Fruit fly (Drosophila melanogaster) whole organism, pupa: Measurements from ENCODE around the gene CG14245.

Experiments
- CG10348 ChIP-seq: fragments of 200-800 bp; sonication (Bioruptor generic); IDR thresholded peaks from 2 replicates; pipeline ENCODE4 v1.3.6; 2022; ENCODE audit warnings: missing biosample characterization, missing genetic modification characterization
- CG12605 ChIP-seq: fragments of 200-800 bp; sonication (Bioruptor generic); IDR thresholded peaks from 2 replicates; pipeline ENCODE4 v1.3.6; 2022; ENCODE audit warnings: missing biosample characterization, missing genetic modification characterization
- CG13204 ChIP-seq: fragments of 200-800 bp; sonication (Bioruptor generic); optimal IDR thresholded peaks from 2 replicates; lab custom pipeline; 2018; ENCODE audit warnings: missing biosample characterization, mild to moderate bottlenecking, missing genetic modification characterization, moderate library complexity
- CG14655 ChIP-seq: fragments of 200-800 bp; sonication (Bioruptor generic); optimal IDR thresholded peaks from 3 replicates; lab custom pipeline; 2017; ENCODE audit warnings: mild to moderate bottlenecking, missing biosample characterization, missing genetic modification reagents, missing genetic modification characterization
- CG15710 ChIP-seq: fragments of 200-800 bp; sonication (Bioruptor generic); optimal IDR thresholded peaks from 2 replicates; lab custom pipeline; 2018; ENCODE audit warnings: missing biosample characterization, mild to moderate bottlenecking, missing genetic modification characterization, moderate library complexity
- CG17806 ChIP-seq: fragments of 200-800 bp; sonication (Bioruptor generic); optimal IDR thresholded peaks from 2 replicates; lab custom pipeline; 2018; ENCODE audit warnings: missing biosample characterization, mild to moderate bottlenecking, missing genetic modification characterization, moderate library complexity
- CG32121 ChIP-seq: fragments of 200-800 bp; sonication (Bioruptor generic); IDR thresholded peaks from 2 replicates; pipeline ENCODE4 v1.3.6; 2022; ENCODE audit warnings: missing biosample characterization, missing genetic modification characterization
- CG34367 ChIP-seq: fragments of 200-800 bp; sonication (Bioruptor generic); optimal IDR thresholded peaks from 2 replicates; lab custom pipeline; 2018; ENCODE audit warnings: missing biosample characterization, mild to moderate bottlenecking, missing genetic modification characterization
- CG4496 ChIP-seq: fragments of 200-800 bp; sonication (Bioruptor generic); IDR thresholded peaks from 3 replicates; pipeline ENCODE4 v1.3.6; 2022; ENCODE audit warnings: missing biosample characterization, missing genetic modification characterization
- CG8159 ChIP-seq: fragments of 200-800 bp; sonication (Bioruptor generic); optimal IDR thresholded peaks from 3 replicates; lab custom pipeline; 2018; ENCODE audit warnings: missing biosample characterization, mild to moderate bottlenecking, missing genetic modification characterization, moderate library complexity
- CG8301 ChIP-seq: fragments of 200-800 bp; sonication (Bioruptor generic); optimal IDR thresholded peaks from 2 replicates; lab custom pipeline; 2018; ENCODE audit warnings: missing biosample characterization, mild to moderate bottlenecking, missing genetic modification characterization
- CG9948 ChIP-seq: fragments of 200-800 bp; sonication (Bioruptor generic); optimal IDR thresholded peaks from 2 replicates; lab custom pipeline; 2018; ENCODE audit warnings: missing biosample characterization, mild to moderate bottlenecking, missing genetic modification characterization, moderate library complexity
- D1 ChIP-seq: fragments of 200-800 bp; sonication (Bioruptor generic); optimal IDR thresholded peaks from 2 replicates; lab custom pipeline; 2018; ENCODE audit warnings: missing biosample characterization, mild to moderate bottlenecking, missing genetic modification characterization, moderate library complexity
- EcR ChIP-seq: fragments of 200-800 bp; sonication (Bioruptor generic); optimal IDR thresholded peaks from 3 replicates; lab custom pipeline; 2019; ENCODE audit warnings: missing biosample characterization, missing genetic modification characterization, mild to moderate bottlenecking, moderate library complexity, missing genetic modification reagents
- Ets98B ChIP-seq: fragments of 200-800 bp; sonication (Bioruptor generic); IDR thresholded peaks from 2 replicates; pipeline ENCODE4 v1.3.6; 2022; ENCODE audit warnings: missing biosample characterization, missing genetic modification characterization
- Pif1A ChIP-seq: fragments of 200-800 bp; sonication (Bioruptor generic); optimal IDR thresholded peaks from 3 replicates; lab custom pipeline; 2016; ENCODE audit warnings: missing biosample characterization, missing genetic modification characterization
- Pif1B ChIP-seq: fragments of 200-800 bp; sonication (Bioruptor generic); optimal IDR thresholded peaks from 3 replicates; lab custom pipeline; 2016; ENCODE audit warnings: missing biosample characterization, missing genetic modification characterization
- Snoo ChIP-seq: fragments of 200-800 bp; sonication (Bioruptor generic); optimal IDR thresholded peaks from 3 replicates; lab custom pipeline; 2017; ENCODE audit warnings: missing biosample characterization, mild to moderate bottlenecking, missing genetic modification characterization, inconsistent platforms
- fd96Ca ChIP-seq: fragments of 200-800 bp; sonication (Bioruptor generic); IDR thresholded peaks from 3 replicates; pipeline ENCODE4 v1.3.6; 2022; ENCODE audit warnings: missing biosample characterization, missing genetic modification characterization
- gl ChIP-seq: fragments of 200-800 bp; sonication (Bioruptor generic); optimal IDR thresholded peaks from 2 replicates; lab custom pipeline; 2018; ENCODE audit warnings: missing biosample characterization, mild to moderate bottlenecking, missing genetic modification characterization
- rn ChIP-seq: fragments of 200-800 bp; sonication (Bioruptor generic); IDR thresholded peaks from 2 replicates; pipeline ENCODE4 v1.3.6; 2022; ENCODE audit warnings: missing biosample characterization, missing genetic modification characterization

CG14245 gene

dm6 chr3R:26714109-26714576 lies 14.4 kb upstream of the CG14245 start, which contains the start of gene amon:
TSS of gene amon (minus strand) at chr3R:26714159.
- TF ChIP-seq CG8159 (tag; lab: Kevin White, UChicago) (peak; percentile 96), CG14655 (GFP tag; lab: Kevin White, UChicago) (peak; percentile 94), CG34367 (tag; lab: Kevin White, UChicago) (peak; percentile 95), CG15710 (peak; percentile 97), CG32121 (peak; percentile 98), CG12605 (GFP tag; lab: Robert Waterston, UW) (peak; percentile 96), EcR (GFP tag; lab: Kevin White, UChicago) (no peak), fd96Ca (peak; percentile 99), Pif1A (peak; percentile 97), rn (peak; percentile 96), CG4496 (GFP tag; lab: Robert Waterston, UW) (peak; percentile 99), Ets98B (GFP tag; lab: Robert Waterston, UW) (peak; percentile 98), CG13204 (GFP tag; lab: Kevin White, UChicago) (peak; percentile 91), gl (tag; lab: Kevin White, UChicago) (peak; percentile 94), Pif1B (GFP tag; lab: Kevin White, UChicago) (peak; percentile 93), CG8301 (tag; lab: Kevin White, UChicago) (peak; percentile 94), CG9948 (peak; percentile 93), CG17806 (tag; lab: Kevin White, UChicago) (peak; percentile 95), Snoo (peak; percentile 94), CG10348 (GFP tag; lab: Robert Waterston, UW) (peak; percentile 93), D1 (tag; lab: Kevin White, UChicago) (no peak)

- TF ChIP-seq CG32121 (no peak), CG17806 (tag; lab: Kevin White, UChicago) (peak; percentile 23), Pif1B (GFP tag; lab: Kevin White, UChicago) (no peak), CG12605 (GFP tag; lab: Robert Waterston, UW) (no peak), CG34367 (tag; lab: Kevin White, UChicago) (peak; percentile 13), CG8159 (tag; lab: Kevin White, UChicago) (peak; percentile 31), D1 (tag; lab: Kevin White, UChicago) (no peak), CG15710 (peak; percentile 54), CG4496 (GFP tag; lab: Robert Waterston, UW) (0 out of 3 replicates have a peak, but pooled peaks have one; percentile 21), rn (no peak), CG10348 (GFP tag; lab: Robert Waterston, UW) (no peak), CG9948 (peak; percentile 12)
- TF ChIP-seq, all 21 proteins: peak for 6
Observed at dm6 chr3R:26717295-26717694, 11.2 kb upstream of the CG14245 start, which contains the start of gene CG6425. TSS of gene CG6425 (minus strand) at chr3R:26717389.

dm6 chr3R:26717864-26718263 lies 10.7 kb upstream of the CG14245 start, which contains the start of gene Yif1:
TSS of gene Yif1 (plus strand) at chr3R:26717871.
- TF ChIP-seq CG8301 (tag; lab: Kevin White, UChicago) (no peak), fd96Ca (0 out of 3 replicates have a peak, but pooled peaks have one; percentile 8)

- TF ChIP-seq CG8301 (tag; lab: Kevin White, UChicago) (no peak), CG32121 (no peak), CG4496 (GFP tag; lab: Robert Waterston, UW) (peak; percentile 39; the same call in 1 of the 3 replicates), EcR (GFP tag; lab: Kevin White, UChicago) (no peak), CG12605 (GFP tag; lab: Robert Waterston, UW) (no peak), CG8159 (tag; lab: Kevin White, UChicago) (no peak), CG17806 (tag; lab: Kevin White, UChicago) (no peak), Ets98B (GFP tag; lab: Robert Waterston, UW) (no peak), fd96Ca (no peak)
- TF ChIP-seq, all 21 proteins: peak for 1
Observed at dm6 chr3R:26724977-26725612, 3.4 kb upstream of the CG14245 start, which contains the start of gene CG6420. TSS of gene CG6420 (minus strand) at chr3R:26725216.

- TF ChIP-seq Pif1B (GFP tag; lab: Kevin White, UChicago): no peak
- TF ChIP-seq CG9948: no peak
- TF ChIP-seq Pif1A: no peak
- TF ChIP-seq gl (tag; lab: Kevin White, UChicago): no peak
- TF ChIP-seq Snoo: no peak
- no peak for TF ChIP-seq D1 (tag; lab: Kevin White, UChicago)
- TF ChIP-seq fd96Ca: no peak
- no peak for TF ChIP-seq EcR (GFP tag; lab: Kevin White, UChicago)
- TF ChIP-seq Ets98B (GFP tag; lab: Robert Waterston, UW): no peak
- TF ChIP-seq CG13204 (GFP tag; lab: Kevin White, UChicago): no peak
- no peak for TF ChIP-seq CG8301 (tag; lab: Kevin White, UChicago)
- no peak for TF ChIP-seq CG32121
- TF ChIP-seq, all 21 proteins: peak for 0
Observed at dm6 chr3R:26725833-26726232, 2.7 kb upstream of the CG14245 start, which contains the start of gene CG14244. TSS of gene CG14244 (plus strand) at chr3R:26726133.

- TF ChIP-seq CG10348 (GFP tag; lab: Robert Waterston, UW) (no peak), CG34367 (tag; lab: Kevin White, UChicago) (no peak), gl (tag; lab: Kevin White, UChicago) (no peak), CG4496 (GFP tag; lab: Robert Waterston, UW) (no peak), Snoo (no peak), rn (no peak), CG15710 (no peak), CG9948 (no peak), CG17806 (tag; lab: Kevin White, UChicago) (no peak), CG8159 (tag; lab: Kevin White, UChicago) (no peak), Pif1B (GFP tag; lab: Kevin White, UChicago) (no peak), D1 (tag; lab: Kevin White, UChicago) (no peak), CG12605 (GFP tag; lab: Robert Waterston, UW) (no peak), CG32121 (no peak), CG14655 (GFP tag; lab: Kevin White, UChicago) (no peak), CG13204 (GFP tag; lab: Kevin White, UChicago) (no peak), CG8301 (tag; lab: Kevin White, UChicago) (no peak), EcR (GFP tag; lab: Kevin White, UChicago) (no peak)
Observed at dm6 chr3R:26727014-26727413, 1.5 kb upstream of the CG14245 start, which contains the start of gene CG14246. TSS of gene CG14246 (plus strand) at chr3R:26727314.
